Fruit fly (Drosophila melanogaster) whole organism, wandering third instar larva: ENCODE results near the gene CHES-1-like.

Experiments used
- Abd-B ChIP-seq: fragments of >200 bp; optimal IDR thresholded peaks from 2 replicates; lab custom pipeline; 2017; ENCODE audit warnings: missing biosample characterization, missing genetic modification characterization
- h ChIP-seq: fragments of 200-800 bp; sonication (Bioruptor generic); optimal IDR thresholded peaks from 3 replicates; lab custom pipeline; 2016; ENCODE audit warnings: missing biosample characterization, mild to moderate bottlenecking, missing genetic modification characterization
- psq ChIP-seq: fragments of 200-800 bp; sonication (Bioruptor generic); optimal IDR thresholded peaks from 3 replicates; lab custom pipeline; 2017; ENCODE audit warnings: missing biosample characterization, mild to moderate bottlenecking, missing genetic modification characterization, moderate library complexity
- usp ChIP-seq: fragments of >200 bp; optimal IDR thresholded peaks from 2 replicates; lab custom pipeline; 2017; ENCODE audit warnings: missing biosample characterization, missing genetic modification characterization

dm6 chrX:7715433-7715832, 6.2 kb upstream of the CHES-1-like start:
- TF ChIP-seq usp (GFP tag; lab: Kevin White, UChicago) (no peak), Abd-B (GFP tag; lab: Kevin White, UChicago) (no peak), psq (GFP tag; lab: Kevin White, UChicago) (no peak), h (no peak)
